Fruit fly (Drosophila melanogaster): ENCODE data around the gene MED20.

The MED20 gene

dm6 chr2L:8084349-8085203 lies 11.9 kb upstream of the MED20 start (continued):
- peak; percentile 13 for TF ChIP-seq CG15514 (GFP tag; optimal IDR thresholded peaks at IDR 0.05)
- peak; percentile 23 for TF ChIP-seq Meics (GFP tag; optimal IDR thresholded peaks at IDR 0.05)
- TF ChIP-seq schlank (tag; optimal IDR thresholded peaks at IDR 0.05): peak; percentile 17
- TF ChIP-seq Oli (tag; optimal IDR thresholded peaks at IDR 0.05): no peak
- peak; percentile 58 for TF ChIP-seq row (GFP tag; IDR thresholded peaks at IDR 0.05)
- TF ChIP-seq CG14441 (GFP tag; IDR thresholded peaks at IDR 0.05): no peak
- peak; percentile 73 for TF ChIP-seq cg (GFP tag; optimal IDR thresholded peaks at IDR 0.05)
- TF ChIP-seq CG2120 (GFP tag; optimal IDR thresholded peaks at IDR 0.05): peak; percentile 46
- TF ChIP-seq CG6175 (GFP tag; IDR thresholded peaks at IDR 0.05): 0 out of 3 replicates have a peak, but pooled peaks have one; percentile 34
- no peak for TF ChIP-seq CG2678 (tag; optimal IDR thresholded peaks at IDR 0.05)
- TF ChIP-seq Med (GFP tag): peak; percentile 68
- no peak for TF ChIP-seq CG17568 (GFP tag; optimal IDR thresholded peaks at IDR 0.05)
- no peak for TF ChIP-seq CG18619 (GFP tag; optimal IDR thresholded peaks at IDR 0.05)
- peak; percentile 23 for TF ChIP-seq CG12744 (GFP tag; optimal IDR thresholded peaks at IDR 0.05)
- peak; percentile 12 for TF ChIP-seq shn (GFP tag; optimal IDR thresholded peaks at IDR 0.05)
- TF ChIP-seq Trl (optimal IDR thresholded peaks at IDR 0.05): peak; percentile 57 to 63
- no peak for TF ChIP-seq Trl (GFP tag; optimal IDR thresholded peaks at IDR 0.05)
- peak; percentile 22 for TF ChIP-seq Dip3 (GFP tag; optimal IDR thresholded peaks at IDR 0.05)
- peak; percentile 63 to 93 for TF ChIP-seq insv (GFP tag; optimal IDR thresholded peaks at IDR 0.05)
- peak; percentile 44 for TF ChIP-seq mirr (GFP tag; optimal IDR thresholded peaks at IDR 0.05)
- TF ChIP-seq CG4360 (GFP tag; IDR thresholded peaks at IDR 0.05): peak; percentile 74
- TF ChIP-seq abd-A (tag; optimal IDR thresholded peaks at IDR 0.05): peak; percentile 56
- TF ChIP-seq HLH4C (GFP tag; IDR thresholded peaks at IDR 0.05; ENCODE audit: partially characterized antibody): no peak
- TF ChIP-seq HmgZ (tag; optimal IDR thresholded peaks at IDR 0.05): no peak
- TF ChIP-seq Rfx (GFP tag; IDR thresholded peaks at IDR 0.05): peak; percentile 34; the same call in 1 of the 2 replicates
- 0 out of 3 replicates have a peak, but pooled peaks have one; percentile 47 for TF ChIP-seq CG2199 (GFP tag; IDR thresholded peaks at IDR 0.05)
- TF ChIP-seq CG18599 (GFP tag; optimal IDR thresholded peaks at IDR 0.05): peak; percentile 3
- TF ChIP-seq pzg (GFP tag; optimal IDR thresholded peaks at IDR 0.05): peak; percentile 6
- peak; percentile 0 for TF ChIP-seq NK7.1 (GFP tag; optimal IDR thresholded peaks at IDR 0.05)
- no peak for TF ChIP-seq sqz (GFP tag; optimal IDR thresholded peaks at IDR 0.05)
- no peak for TF ChIP-seq hbn (GFP tag; IDR thresholded peaks at IDR 0.05; ENCODE audit: partially characterized antibody)
- TF ChIP-seq slbo (GFP tag; IDR thresholded peaks at IDR 0.05): peak; percentile 6; the same call in 1 of the 2 replicates
- no peak for TF ChIP-seq pan (optimal IDR thresholded peaks at IDR 0.05)
- peak in 1 of 2 experiments; percentile 16 for TF ChIP-seq pan (GFP tag; optimal IDR thresholded peaks at IDR 0.05 in 1 of 2, IDR thresholded peaks at IDR 0.05 in 1 of 2)
- peak; percentile 19 for TF ChIP-seq D19B (GFP tag; optimal IDR thresholded peaks at IDR 0.05)
- TF ChIP-seq CG12769 (tag; optimal IDR thresholded peaks at IDR 0.05): peak; percentile 36
- peak; percentile 76 for TF ChIP-seq ewg (GFP tag; optimal IDR thresholded peaks at IDR 0.05)
- TF ChIP-seq jumu (GFP tag; optimal IDR thresholded peaks at IDR 0.05): peak; percentile 11
- TF ChIP-seq kni (GFP tag; optimal IDR thresholded peaks at IDR 0.05): peak; percentile 57
- peak; percentile 85 for TF ChIP-seq crol (GFP tag; IDR thresholded peaks at IDR 0.05)
- no peak for TF ChIP-seq Mes4 (GFP tag; optimal IDR thresholded peaks at IDR 0.05)
- 0 out of 2 replicates have a peak, but pooled peaks have one; percentile 13 for TF ChIP-seq unc-4 (GFP tag; IDR thresholded peaks at IDR 0.05; ENCODE audit: partially characterized antibody)
- peak; percentile 75 for TF ChIP-seq grn (GFP tag; optimal IDR thresholded peaks at IDR 0.05)
- peak; percentile 59 for TF ChIP-seq CG13894 (tag; optimal IDR thresholded peaks at IDR 0.05)
- peak; percentile 11 for TF ChIP-seq kay (GFP tag; optimal IDR thresholded peaks at IDR 0.05)
- peak; percentile 87 for TF ChIP-seq gcm (GFP tag; optimal IDR thresholded peaks at IDR 0.05)
- TF ChIP-seq sens (GFP tag): peak; percentile 33
- no peak for TF ChIP-seq CG10654 (GFP tag; optimal IDR thresholded peaks at IDR 0.05)
- peak; percentile 87 for TF ChIP-seq grau (tag; optimal IDR thresholded peaks at IDR 0.05)

All from whole organism, embryonic.